Worm (Caenorhabditis elegans) whole organism, late embryonic: ENCODE measurements around the gene gpa-5.
A peak's percentile ranks its signal among the peaks of the same experiment; 100 is the strongest.

Experiments
- F13H6.1 ChIP-seq: sonication (generic microtip); optimal IDR thresholded peaks from 2 replicates; lab custom pipeline; 2016; ENCODE audit warnings: missing genetic modification characterization, missing compliant biosample characterization
- K02D7.2 ChIP-seq: sonication (generic microtip); optimal IDR thresholded peaks from 2 replicates; lab custom pipeline; 2017; ENCODE audit warnings: mild to moderate bottlenecking, missing genetic modification characterization, missing compliant biosample characterization
- K09A11.1 ChIP-seq: sonication (generic microtip); optimal IDR thresholded peaks from 2 replicates; lab custom pipeline; 2017; ENCODE audit warnings: antibody characterized with exemption, mild to moderate bottlenecking, missing genetic modification characterization, missing compliant biosample characterization; ENCODE audit not compliant: insufficient read depth
- Y22D7AL.16 ChIP-seq: sonication (generic microtip); optimal IDR thresholded peaks from 2 replicates; lab custom pipeline; 2016; ENCODE audit warnings: missing genetic modification characterization, missing compliant biosample characterization
- ahr-1 ChIP-seq: sonication (generic microtip); optimal IDR thresholded peaks from 2 replicates; lab custom pipeline; 2016; ENCODE audit warnings: missing genetic modification characterization, missing compliant biosample characterization
- ceh-22 ChIP-seq: sonication (generic microtip); optimal IDR thresholded peaks from 2 replicates; lab custom pipeline; 2017; ENCODE audit warnings: missing biosample characterization, missing genetic modification characterization
- ceh-24 ChIP-seq: sonication (generic microtip); optimal IDR thresholded peaks from 2 replicates; lab custom pipeline; 2016; ENCODE audit warnings: mild to moderate bottlenecking, missing genetic modification characterization, missing compliant biosample characterization
- ceh-48 ChIP-seq: sonication (generic microtip); optimal IDR thresholded peaks from 2 replicates; lab custom pipeline; 2016; ENCODE audit warnings: missing genetic modification characterization, inconsistent platforms, missing compliant biosample characterization
- ceh-6 ChIP-seq: fragments of 200-800 bp; sonication (Bioruptor generic); optimal IDR thresholded peaks from 2 replicates; lab custom pipeline; 2018; ENCODE audit warnings: mild to moderate bottlenecking, missing genetic modification characterization, missing compliant biosample characterization
- ceh-9 ChIP-seq: sonication (generic microtip); optimal IDR thresholded peaks from 2 replicates; lab custom pipeline; 2016; ENCODE audit warnings: mild to moderate bottlenecking, missing genetic modification characterization, inconsistent platforms, missing compliant biosample characterization
- dmd-4 ChIP-seq: sonication (generic microtip); optimal IDR thresholded peaks from 2 replicates; lab custom pipeline; 2016; ENCODE audit warnings: borderline replicate concordance, missing genetic modification characterization, missing compliant biosample characterization
- elt-2 ChIP-seq: sonication (generic microtip); optimal IDR thresholded peaks from 2 replicates; lab custom pipeline; 2016; ENCODE audit warnings: missing genetic modification reagents, missing genetic modification characterization, missing compliant biosample characterization
- ets-4 ChIP-seq: sonication (generic microtip); optimal IDR thresholded peaks from 2 replicates; lab custom pipeline; 2016; ENCODE audit warnings: missing genetic modification characterization, missing compliant biosample characterization
- eyg-1 ChIP-seq: sonication (generic microtip); optimal IDR thresholded peaks from 2 replicates; lab custom pipeline; 2016; ENCODE audit warnings: missing genotype, missing genetic modification characterization, missing compliant biosample characterization
- fkh-10 ChIP-seq: fragments of 150-350 bp; optimal IDR thresholded peaks from 2 replicates; lab custom pipeline; 2014; ENCODE audit warnings: missing biosample characterization, missing genetic modification reagents, missing genetic modification characterization
- fkh-6 ChIP-seq: sonication (generic microtip); optimal IDR thresholded peaks from 2 replicates; lab custom pipeline; 2016; ENCODE audit warnings: missing genetic modification characterization, missing compliant biosample characterization
- gmeb-2 ChIP-seq: sonication (generic microtip); optimal IDR thresholded peaks from 2 replicates; lab custom pipeline; 2016; ENCODE audit warnings: missing genetic modification characterization, inconsistent platforms, missing compliant biosample characterization
- hlh-13 ChIP-seq: fragments of 200-800 bp; sonication (Bioruptor generic); optimal IDR thresholded peaks from 2 replicates; lab custom pipeline; 2018; ENCODE audit warnings: mild to moderate bottlenecking, missing genetic modification characterization, missing compliant biosample characterization
- hlh-30 ChIP-seq: sonication (generic microtip); optimal IDR thresholded peaks from 2 replicates; lab custom pipeline; 2017; ENCODE audit warnings: antibody characterized with exemption, missing genetic modification characterization, missing compliant biosample characterization; ENCODE audit not compliant: insufficient read depth
- lim-6 ChIP-seq: sonication (generic microtip); optimal IDR thresholded peaks from 2 replicates; lab custom pipeline; 2016; ENCODE audit warnings: missing genetic modification characterization, missing compliant biosample characterization
- madf-2 ChIP-seq: sonication (generic microtip); optimal IDR thresholded peaks from 2 replicates; lab custom pipeline; 2017; ENCODE audit warnings: missing genetic modification characterization, missing compliant biosample characterization
- mec-3 ChIP-seq: sonication (generic microtip); optimal IDR thresholded peaks from 2 replicates; lab custom pipeline; 2016; ENCODE audit warnings: borderline replicate concordance, missing genetic modification characterization, missing compliant biosample characterization
- npax-4 ChIP-seq: sonication (generic microtip); optimal IDR thresholded peaks from 2 replicates; lab custom pipeline; 2016; ENCODE audit warnings: missing genetic modification characterization, missing compliant biosample characterization
- pax-1 ChIP-seq: fragments of 150-350 bp; optimal IDR thresholded peaks from 2 replicates; lab custom pipeline; 2014; ENCODE audit warnings: missing biosample characterization, missing genetic modification characterization
- pha-2 ChIP-seq: sonication (generic microtip); optimal IDR thresholded peaks from 2 replicates; lab custom pipeline; 2017; ENCODE audit warnings: mild to moderate bottlenecking, missing genetic modification characterization, missing compliant biosample characterization
- pros-1 ChIP-seq: fragments of 150-350 bp; optimal IDR thresholded peaks from 2 replicates; lab custom pipeline; 2014; ENCODE audit warnings: missing biosample characterization, missing genetic modification reagents, missing genetic modification characterization
- sox-2 ChIP-seq: fragments of 200-800 bp; sonication (Bioruptor generic); IDR thresholded peaks from 2 replicates; pipeline ENCODE4 v1.3.6; 2022; ENCODE audit warnings: missing genetic modification reagents, missing genetic modification characterization, missing compliant biosample characterization
- sox-4 ChIP-seq: sonication (generic microtip); optimal IDR thresholded peaks from 2 replicates; lab custom pipeline; 2017; ENCODE audit warnings: mild to moderate bottlenecking, missing genetic modification characterization, inconsistent platforms, missing compliant biosample characterization
- syd-9 ChIP-seq: sonication (generic microtip); optimal IDR thresholded peaks from 2 replicates; lab custom pipeline; 2016; ENCODE audit warnings: mild to moderate bottlenecking, missing genetic modification characterization, moderate library complexity, missing compliant biosample characterization
- ttx-3 ChIP-seq: sonication (generic microtip); optimal IDR thresholded peaks from 2 replicates; lab custom pipeline; 2016; ENCODE audit warnings: missing genetic modification reagents, missing genetic modification characterization, missing compliant biosample characterization
- unc-42 ChIP-seq: sonication (generic microtip); optimal IDR thresholded peaks from 2 replicates; lab custom pipeline; 2016; ENCODE audit warnings: missing genotype, missing genetic modification characterization, missing compliant biosample characterization
- unc-86 ChIP-seq: sonication (generic microtip); optimal IDR thresholded peaks from 2 replicates; lab custom pipeline; 2016; ENCODE audit warnings: missing genetic modification characterization, missing compliant biosample characterization
- zip-5 ChIP-seq: sonication (generic microtip); optimal IDR thresholded peaks from 2 replicates; lab custom pipeline; 2016; ENCODE audit warnings: missing genetic modification characterization, missing compliant biosample characterization

Gene gpa-5

ce11 chrX:2120961-2121360 is at the start of gene gpa-5:
Gene gpa-5, minus strand, starts transcription at chrX:2121061.
- TF ChIP-seq unc-86 (tag; lab: Kevin White, UChicago) (no peak), lim-6 (tag; lab: Kevin White, UChicago) (no peak), dmd-4 (tag; lab: Kevin White, UChicago) (no peak), ceh-24 (tag; lab: Kevin White, UChicago) (no peak), ceh-9 (tag; lab: Kevin White, UChicago) (no peak)
- TF ChIP-seq, all 69 proteins: peak for 0

- TF ChIP-seq ceh-48 (tag; lab: Kevin White, UChicago) (no peak), zip-5 (tag; lab: Kevin White, UChicago) (no peak), pros-1 (no peak), fkh-10 (GFP tag; lab: Kevin White, UChicago) (no peak), fkh-6 (tag; lab: Kevin White, UChicago) (no peak), madf-2 (tag; lab: Kevin White, UChicago) (no peak), unc-42 (tag; lab: Kevin White, UChicago) (no peak), ahr-1 (tag; lab: Kevin White, UChicago) (no peak), hlh-13 (GFP tag; lab: Kevin White, UChicago) (no peak), gmeb-2 (no peak), ceh-22 (tag; lab: Kevin White, UChicago) (no peak), ets-4 (tag; lab: Kevin White, UChicago) (no peak), pha-2 (no peak), Y22D7AL.16 (tag; lab: Kevin White, UChicago) (no peak), npax-4 (tag; lab: Kevin White, UChicago) (no peak), ceh-6 (GFP tag; lab: Kevin White, UChicago) (no peak), sox-4 (tag; lab: Kevin White, UChicago) (no peak), K02D7.2 (tag; lab: Kevin White, UChicago) (no peak), eyg-1 (tag; lab: Kevin White, UChicago) (no peak)
These were observed 43.9 kb upstream of the gpa-5 start, which contains the start of gene F48B9.3 for ce11 chrX:2164751-2165150. Gene F48B9.3, plus strand, starts transcription at chrX:2165051.

ce11 chrX:2163084-2163483 is 42.2 kb upstream of the gpa-5 start, which contains the start of gene pdf-2:
Gene pdf-2, plus strand, starts transcription at chrX:2163384.
- TF ChIP-seq F13H6.1 (no peak), ttx-3 (tag; lab: Kevin White, UChicago) (no peak), Y22D7AL.16 (tag; lab: Kevin White, UChicago) (no peak)
- TF ChIP-seq, all 69 proteins: peak for 0

- TF ChIP-seq mec-3 (tag; lab: Kevin White, UChicago), result no peak
- TF ChIP-seq zip-5 (tag; lab: Kevin White, UChicago), result no peak
- TF ChIP-seq elt-2 (tag; lab: Kevin White, UChicago), result peak; percentile 17
These were observed 37.0 kb upstream of the gpa-5 start for ce11 chrX:2157855-2158254.

ce11 chrX:2153780-2154179 is 32.9 kb upstream of the gpa-5 start:
- TF ChIP-seq sox-2, result no peak

ce11 chrX:2152062-2152461 is 31.2 kb upstream of the gpa-5 start:
- TF ChIP-seq pax-1 (tag; lab: Kevin White, UChicago) (no peak), syd-9 (tag; lab: Kevin White, UChicago) (no peak), K09A11.1 (tag; lab: Kevin White, UChicago) (no peak), hlh-30 (tag; lab: Kevin White, UChicago) (no peak)
